Fruit fly (Drosophila melanogaster) whole organism, pupa: Measurements from ENCODE around the gene CG33341.

ENCODE experiments used
- CG10348 ChIP-seq: fragments of 200-800 bp; sonication (Bioruptor generic); IDR thresholded peaks from 2 replicates; pipeline ENCODE4 v1.3.6; 2022; ENCODE audit warnings: missing biosample characterization, missing genetic modification characterization
- CG12605 ChIP-seq: fragments of 200-800 bp; sonication (Bioruptor generic); IDR thresholded peaks from 2 replicates; pipeline ENCODE4 v1.3.6; 2022; ENCODE audit warnings: missing biosample characterization, missing genetic modification characterization
- CG13204 ChIP-seq: fragments of 200-800 bp; sonication (Bioruptor generic); optimal IDR thresholded peaks from 2 replicates; lab custom pipeline; 2018; ENCODE audit warnings: missing biosample characterization, mild to moderate bottlenecking, missing genetic modification characterization, moderate library complexity
- CG14655 ChIP-seq: fragments of 200-800 bp; sonication (Bioruptor generic); optimal IDR thresholded peaks from 3 replicates; lab custom pipeline; 2017; ENCODE audit warnings: mild to moderate bottlenecking, missing biosample characterization, missing genetic modification reagents, missing genetic modification characterization
- CG15710 ChIP-seq: fragments of 200-800 bp; sonication (Bioruptor generic); optimal IDR thresholded peaks from 2 replicates; lab custom pipeline; 2018; ENCODE audit warnings: missing biosample characterization, mild to moderate bottlenecking, missing genetic modification characterization, moderate library complexity
- CG17806 ChIP-seq: fragments of 200-800 bp; sonication (Bioruptor generic); optimal IDR thresholded peaks from 2 replicates; lab custom pipeline; 2018; ENCODE audit warnings: missing biosample characterization, mild to moderate bottlenecking, missing genetic modification characterization, moderate library complexity
- CG32121 ChIP-seq: fragments of 200-800 bp; sonication (Bioruptor generic); IDR thresholded peaks from 2 replicates; pipeline ENCODE4 v1.3.6; 2022; ENCODE audit warnings: missing biosample characterization, missing genetic modification characterization
- CG34367 ChIP-seq: fragments of 200-800 bp; sonication (Bioruptor generic); optimal IDR thresholded peaks from 2 replicates; lab custom pipeline; 2018; ENCODE audit warnings: missing biosample characterization, mild to moderate bottlenecking, missing genetic modification characterization
- CG4496 ChIP-seq: fragments of 200-800 bp; sonication (Bioruptor generic); IDR thresholded peaks from 3 replicates; pipeline ENCODE4 v1.3.6; 2022; ENCODE audit warnings: missing biosample characterization, missing genetic modification characterization
- CG8159 ChIP-seq: fragments of 200-800 bp; sonication (Bioruptor generic); optimal IDR thresholded peaks from 3 replicates; lab custom pipeline; 2018; ENCODE audit warnings: missing biosample characterization, mild to moderate bottlenecking, missing genetic modification characterization, moderate library complexity
- CG8301 ChIP-seq: fragments of 200-800 bp; sonication (Bioruptor generic); optimal IDR thresholded peaks from 2 replicates; lab custom pipeline; 2018; ENCODE audit warnings: missing biosample characterization, mild to moderate bottlenecking, missing genetic modification characterization
- CG9948 ChIP-seq: fragments of 200-800 bp; sonication (Bioruptor generic); optimal IDR thresholded peaks from 2 replicates; lab custom pipeline; 2018; ENCODE audit warnings: missing biosample characterization, mild to moderate bottlenecking, missing genetic modification characterization, moderate library complexity
- D1 ChIP-seq: fragments of 200-800 bp; sonication (Bioruptor generic); optimal IDR thresholded peaks from 2 replicates; lab custom pipeline; 2018; ENCODE audit warnings: missing biosample characterization, mild to moderate bottlenecking, missing genetic modification characterization, moderate library complexity
- EcR ChIP-seq: fragments of 200-800 bp; sonication (Bioruptor generic); optimal IDR thresholded peaks from 3 replicates; lab custom pipeline; 2019; ENCODE audit warnings: missing biosample characterization, missing genetic modification characterization, mild to moderate bottlenecking, moderate library complexity, missing genetic modification reagents
- Ets98B ChIP-seq: fragments of 200-800 bp; sonication (Bioruptor generic); IDR thresholded peaks from 2 replicates; pipeline ENCODE4 v1.3.6; 2022; ENCODE audit warnings: missing biosample characterization, missing genetic modification characterization
- Pif1A ChIP-seq: fragments of 200-800 bp; sonication (Bioruptor generic); optimal IDR thresholded peaks from 3 replicates; lab custom pipeline; 2016; ENCODE audit warnings: missing biosample characterization, missing genetic modification characterization
- Pif1B ChIP-seq: fragments of 200-800 bp; sonication (Bioruptor generic); optimal IDR thresholded peaks from 3 replicates; lab custom pipeline; 2016; ENCODE audit warnings: missing biosample characterization, missing genetic modification characterization
- Snoo ChIP-seq: fragments of 200-800 bp; sonication (Bioruptor generic); optimal IDR thresholded peaks from 3 replicates; lab custom pipeline; 2017; ENCODE audit warnings: missing biosample characterization, mild to moderate bottlenecking, missing genetic modification characterization, inconsistent platforms
- fd96Ca ChIP-seq: fragments of 200-800 bp; sonication (Bioruptor generic); IDR thresholded peaks from 3 replicates; pipeline ENCODE4 v1.3.6; 2022; ENCODE audit warnings: missing biosample characterization, missing genetic modification characterization
- gl ChIP-seq: fragments of 200-800 bp; sonication (Bioruptor generic); optimal IDR thresholded peaks from 2 replicates; lab custom pipeline; 2018; ENCODE audit warnings: missing biosample characterization, mild to moderate bottlenecking, missing genetic modification characterization
- rn ChIP-seq: fragments of 200-800 bp; sonication (Bioruptor generic); IDR thresholded peaks from 2 replicates; pipeline ENCODE4 v1.3.6; 2022; ENCODE audit warnings: missing biosample characterization, missing genetic modification characterization

Gene CG33341

dm6 chr3R:24368064-24368463 is at the start of gene CG33341, which contains the start of gene CG42812:
TSS of gene CG33341 (plus strand) at chr3R:24368358.
TSS of gene CG42812 (minus strand) at chr3R:24368164.
- TF ChIP-seq CG4496 (no peak), CG8301 (no peak), CG9948 (no peak), CG8159 (tag; lab: Kevin White, UChicago) (no peak)

- no peak for TF ChIP-seq Snoo (tag; lab: Kevin White, UChicago)
- no peak for TF ChIP-seq fd96Ca (GFP tag; lab: Robert Waterston, UW)
- no peak for TF ChIP-seq gl (tag; lab: Kevin White, UChicago)
- no peak for TF ChIP-seq CG34367 (tag; lab: Kevin White, UChicago)
- TF ChIP-seq CG4496, result no peak
- no peak for TF ChIP-seq EcR (GFP tag; lab: Kevin White, UChicago)
- no peak for TF ChIP-seq CG10348
- TF ChIP-seq D1 (tag; lab: Kevin White, UChicago), result no peak
- no peak for TF ChIP-seq Pif1A (GFP tag; lab: Kevin White, UChicago)
- no peak for TF ChIP-seq CG8301
- TF ChIP-seq rn (GFP tag; lab: Robert Waterston, UW), result no peak
- no peak for TF ChIP-seq Ets98B (GFP tag; lab: Robert Waterston, UW)
- no peak for TF ChIP-seq Pif1B (GFP tag; lab: Kevin White, UChicago)
- no peak for TF ChIP-seq CG13204
- no peak for TF ChIP-seq CG32121 (GFP tag; lab: Robert Waterston, UW)
- no peak for TF ChIP-seq CG8159 (tag; lab: Kevin White, UChicago)
- no peak for TF ChIP-seq CG9948
- no peak for TF ChIP-seq CG14655 (GFP tag; lab: Kevin White, UChicago)
- no peak for TF ChIP-seq CG15710
- no peak for TF ChIP-seq CG17806 (tag; lab: Kevin White, UChicago)
- TF ChIP-seq, all 21 proteins: peak for 0
Measured at dm6 chr3R:24319083-24319381, 49.1 kb upstream of the CG33341 start.

- TF ChIP-seq Snoo (tag; lab: Kevin White, UChicago) (no peak), CG14655 (GFP tag; lab: Kevin White, UChicago) (no peak), D1 (tag; lab: Kevin White, UChicago) (no peak), CG8301 (no peak), CG13204 (no peak), gl (tag; lab: Kevin White, UChicago) (peak; percentile 39), Ets98B (GFP tag; lab: Robert Waterston, UW) (0 out of 2 replicates have a peak, but pooled peaks have one; percentile 6), fd96Ca (GFP tag; lab: Robert Waterston, UW) (no peak), CG8159 (tag; lab: Kevin White, UChicago) (no peak), CG34367 (tag; lab: Kevin White, UChicago) (no peak), CG9948 (no peak), Pif1A (GFP tag; lab: Kevin White, UChicago) (no peak), CG32121 (GFP tag; lab: Robert Waterston, UW) (no peak), CG15710 (peak; percentile 9), CG10348 (no peak), Pif1B (GFP tag; lab: Kevin White, UChicago) (no peak), rn (GFP tag; lab: Robert Waterston, UW) (no peak), EcR (GFP tag; lab: Kevin White, UChicago) (peak; percentile 71), CG12605 (peak; percentile 32; the same call in 1 of the 2 replicates), CG17806 (tag; lab: Kevin White, UChicago) (no peak), CG4496 (0 out of 3 replicates have a peak, but pooled peaks have one; percentile 15)
Measured at dm6 chr3R:24319632-24320341, 48.4 kb upstream of the CG33341 start.

dm6 chr3R:24320342-24320711 is 47.8 kb upstream of the CG33341 start:
- TF ChIP-seq CG8301 (no peak), Ets98B (GFP tag; lab: Robert Waterston, UW) (peak; percentile 12; the same call in 1 of the 2 replicates)

- TF ChIP-seq fd96Ca (GFP tag; lab: Robert Waterston, UW) (peak; percentile 41; the same call in 1 of the 3 replicates), CG12605 (no peak), D1 (tag; lab: Kevin White, UChicago) (no peak), CG4496 (peak; percentile 35; the same call in 1 of the 3 replicates), CG34367 (tag; lab: Kevin White, UChicago) (no peak), Snoo (tag; lab: Kevin White, UChicago) (no peak), CG15710 (no peak)
Measured at dm6 chr3R:24333182-24333808, 34.9 kb upstream of the CG33341 start, which contains the start of the genes Rrp5 and Dis3. TSS of gene Rrp5 (minus strand) at chr3R:24333316. TSS of gene Dis3 (plus strand) at chr3R:24333433.

dm6 chr3R:24336622-24337021 is 31.5 kb upstream of the CG33341 start, which contains the start of gene CG6432:
TSS of gene CG6432 (plus strand) at chr3R:24336922.
- TF ChIP-seq CG14655 (GFP tag; lab: Kevin White, UChicago), result no peak
- TF ChIP-seq CG17806 (tag; lab: Kevin White, UChicago), result no peak
- no peak for TF ChIP-seq fd96Ca (GFP tag; lab: Robert Waterston, UW)
- no peak for TF ChIP-seq EcR (GFP tag; lab: Kevin White, UChicago)
- no peak for TF ChIP-seq Pif1B (GFP tag; lab: Kevin White, UChicago)
- no peak for TF ChIP-seq CG9948
- TF ChIP-seq CG13204, result no peak
- TF ChIP-seq D1 (tag; lab: Kevin White, UChicago), result no peak
- TF ChIP-seq CG8159 (tag; lab: Kevin White, UChicago), result no peak
- no peak for TF ChIP-seq gl (tag; lab: Kevin White, UChicago)
- TF ChIP-seq CG15710, result no peak
- TF ChIP-seq CG12605, result no peak
- no peak for TF ChIP-seq Pif1A (GFP tag; lab: Kevin White, UChicago)
